Fruit fly (Drosophila melanogaster): Measurements from ENCODE around the gene Mpv17.
A peak's percentile ranks its signal among the peaks of the same experiment; 100 is the strongest.

Gene Mpv17

dm6 chr4:1061095-1061432, 31.9 kb upstream of the Mpv17 start:
- TF ChIP-seq CG6808 (GFP tag; optimal IDR thresholded peaks at IDR 0.05) (no peak), spab (GFP tag; optimal IDR thresholded peaks at IDR 0.05) (no peak), CG7368 (GFP tag; optimal IDR thresholded peaks at IDR 0.05) (no peak), CG31627 (GFP tag; optimal IDR thresholded peaks at IDR 0.05) (no peak), Sox14 (GFP tag; optimal IDR thresholded peaks at IDR 0.05) (no peak), fkh (GFP tag; optimal IDR thresholded peaks at IDR 0.05) (no peak), CG11762 (GFP tag; optimal IDR thresholded peaks at IDR 0.05; ENCODE audit: insufficient read depth) (no peak), CG6792 (GFP tag; optimal IDR thresholded peaks at IDR 0.05) (no peak), CG6163 (GFP tag; IDR thresholded peaks at IDR 0.05) (no peak), pdm3 (GFP tag; optimal IDR thresholded peaks at IDR 0.05) (peak; percentile 19), svp (GFP tag) (peak; percentile 55), CG4318 (GFP tag; optimal IDR thresholded peaks at IDR 0.05) (no peak), CG8632 (GFP tag; optimal IDR thresholded peaks at IDR 0.05) (no peak), ss (GFP tag; optimal IDR thresholded peaks at IDR 0.05) (no peak), Met (GFP tag; optimal IDR thresholded peaks at IDR 0.05) (no peak), Hr38 (GFP tag; optimal IDR thresholded peaks at IDR 0.05) (no peak), Eip78C (GFP tag) (peak; percentile 44)

DNA sequence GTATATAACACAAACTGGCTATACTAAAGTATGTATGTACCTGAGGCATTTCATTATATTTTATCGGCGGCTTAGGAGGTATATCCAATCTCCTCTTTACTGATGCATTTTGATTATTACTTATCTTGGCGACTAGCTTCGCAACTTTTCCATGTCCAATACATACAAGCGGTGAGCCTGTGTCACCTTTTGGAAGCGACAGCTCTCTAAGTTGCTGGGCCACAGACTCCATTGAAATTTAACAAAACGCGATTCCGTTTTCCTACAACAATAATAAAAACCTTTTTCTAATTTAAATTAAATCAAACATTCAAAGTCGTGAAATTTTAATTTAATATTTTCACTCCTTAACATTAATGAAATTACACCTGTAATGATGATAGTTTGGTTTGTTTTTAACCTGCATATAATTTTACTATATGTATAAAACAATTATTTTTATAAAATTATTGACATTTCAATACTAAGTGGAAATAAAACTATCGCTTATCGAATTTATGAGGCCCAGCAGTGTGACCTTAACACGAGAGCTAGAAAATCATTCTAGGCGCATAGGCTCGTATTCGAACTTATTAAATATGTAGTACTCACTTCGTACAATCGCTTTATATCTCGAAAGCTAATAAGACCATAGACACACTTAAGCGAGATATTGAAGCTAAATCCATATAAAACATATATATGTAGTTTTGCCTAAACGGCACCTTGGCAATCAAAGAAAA, 31.4 kb upstream of the Mpv17 start, which contains the start of gene apolpp:
Gene apolpp, plus strand, starts transcription at position 597 of the 722 bp plus-strand sequence.
- TF ChIP-seq dsx (GFP tag; optimal IDR thresholded peaks at IDR 0.05; ENCODE audit: poor library complexity, severe bottlenecking) (peak; percentile 26), fkh (GFP tag; optimal IDR thresholded peaks at IDR 0.05) (no peak), Eip78C (GFP tag) (peak; percentile 69), CG9139 (GFP tag; optimal IDR thresholded peaks at IDR 0.05) (no peak), CG8119 (GFP tag; IDR thresholded peaks at IDR 0.05) (no peak), CG6854 (GFP tag; optimal IDR thresholded peaks at IDR 0.05) (no peak), Eip93F (GFP tag; optimal IDR thresholded peaks at IDR 0.05) (no peak), CG4318 (GFP tag; optimal IDR thresholded peaks at IDR 0.05) (no peak), CG1621 (tag; optimal IDR thresholded peaks at IDR 0.05) (no peak), Blimp-1 (GFP tag; optimal IDR thresholded peaks at IDR 0.05) (no peak), svp (GFP tag) (peak; percentile 48), CG10631 (GFP tag; optimal IDR thresholded peaks at IDR 0.05) (no peak), Sox15 (GFP tag; optimal IDR thresholded peaks at IDR 0.05) (no peak), cyc (GFP tag; optimal IDR thresholded peaks at IDR 0.05) (peak; percentile 15), Met (GFP tag; optimal IDR thresholded peaks at IDR 0.05) (peak; percentile 1), Eip75B (GFP tag; optimal IDR thresholded peaks at IDR 0.05) (peak; percentile 6), Hr39 (GFP tag; optimal IDR thresholded peaks at IDR 0.05) (peak; percentile 4), OdsH (GFP tag; optimal IDR thresholded peaks at IDR 0.05) (no peak), CG3032 (tag; optimal IDR thresholded peaks at IDR 0.05) (peak; percentile 48), CG15336 (GFP tag; IDR thresholded peaks at IDR 0.05) (peak; percentile 7; the same call in 1 of the 2 replicates), esn (GFP tag; optimal IDR thresholded peaks at IDR 0.05) (peak; percentile 4), CG31627 (GFP tag; optimal IDR thresholded peaks at IDR 0.05) (peak; percentile 23), Ets21C (GFP tag; optimal IDR thresholded peaks at IDR 0.05) (no peak), Gug (GFP tag; IDR thresholded peaks at IDR 0.05) (no peak)

DNA sequence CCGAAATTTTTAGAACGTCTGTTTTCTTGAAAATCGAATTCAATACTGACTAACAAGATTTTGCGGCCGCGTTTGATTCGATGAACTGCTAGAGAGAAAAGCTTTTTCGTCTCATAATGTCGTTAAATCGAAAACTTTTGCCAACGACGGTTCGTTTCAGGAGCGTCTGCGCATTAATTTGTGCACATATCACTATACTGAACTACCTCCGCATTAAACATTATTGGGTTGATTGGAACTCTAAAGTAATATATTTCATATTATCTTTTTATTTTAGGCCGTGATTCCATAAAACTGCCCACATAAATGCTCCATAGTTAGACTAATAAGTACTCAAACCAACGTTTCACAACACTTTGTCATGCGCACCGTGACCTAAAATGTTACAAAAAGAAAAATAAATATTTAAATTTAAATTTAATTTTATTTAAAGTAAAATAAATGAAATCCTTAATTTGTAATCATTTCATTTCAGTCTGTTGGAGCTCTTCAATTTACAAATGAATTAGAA, 24.5 kb upstream of the Mpv17 start, which contains the start of gene CaMKII:
Gene CaMKII, minus strand, starts transcription at position 51 of the 511 bp plus-strand sequence.
- TF ChIP-seq Eip93F (GFP tag; optimal IDR thresholded peaks at IDR 0.05), result no peak
- TF ChIP-seq CG15336 (GFP tag; IDR thresholded peaks at IDR 0.05), result no peak
- no peak for TF ChIP-seq CG11902 (GFP tag; optimal IDR thresholded peaks at IDR 0.05)
- TF ChIP-seq fkh (GFP tag; optimal IDR thresholded peaks at IDR 0.05), result no peak
- no peak for TF ChIP-seq CG32006 (GFP tag; optimal IDR thresholded peaks at IDR 0.05)
- TF ChIP-seq CG10631 (GFP tag; optimal IDR thresholded peaks at IDR 0.05), result peak; percentile 44
- peak; percentile 36 for TF ChIP-seq acj6 (GFP tag; optimal IDR thresholded peaks at IDR 0.05)
- no peak for TF ChIP-seq CG11762 (GFP tag; optimal IDR thresholded peaks at IDR 0.05; ENCODE audit: insufficient read depth)
- no peak for TF ChIP-seq cyc (GFP tag; optimal IDR thresholded peaks at IDR 0.05)
- no peak for TF ChIP-seq CG6792 (GFP tag; optimal IDR thresholded peaks at IDR 0.05)
- peak; percentile 16 for TF ChIP-seq CG34406 (GFP tag; optimal IDR thresholded peaks at IDR 0.05)
- TF ChIP-seq Lpt (GFP tag; optimal IDR thresholded peaks at IDR 0.05), result no peak
- no peak for TF ChIP-seq achi (GFP tag; optimal IDR thresholded peaks at IDR 0.05)
- TF ChIP-seq CG6808 (GFP tag; optimal IDR thresholded peaks at IDR 0.05), result no peak
- no peak for TF ChIP-seq salr (GFP tag; optimal IDR thresholded peaks at IDR 0.05)
- TF ChIP-seq pdm3 (GFP tag; optimal IDR thresholded peaks at IDR 0.05), result peak; percentile 33
- TF ChIP-seq CG11294 (GFP tag; IDR thresholded peaks at IDR 0.05), result no peak
- TF ChIP-seq Gug (GFP tag; IDR thresholded peaks at IDR 0.05), result no peak
- no peak for TF ChIP-seq fd85E (GFP tag; optimal IDR thresholded peaks at IDR 0.05)
- no peak for TF ChIP-seq CG6276 (GFP tag; optimal IDR thresholded peaks at IDR 0.05)
- peak; percentile 35 for TF ChIP-seq Met (GFP tag; optimal IDR thresholded peaks at IDR 0.05)
- no peak for TF ChIP-seq Ets21C (GFP tag; optimal IDR thresholded peaks at IDR 0.05)
- TF ChIP-seq OdsH (GFP tag; optimal IDR thresholded peaks at IDR 0.05), result peak; percentile 46
- no peak for TF ChIP-seq CG6854 (GFP tag; optimal IDR thresholded peaks at IDR 0.05)

Measured in whole organism, prepupa.